Worm (Caenorhabditis elegans): Measurements from ENCODE around the gene tmc-2.

DNA sequence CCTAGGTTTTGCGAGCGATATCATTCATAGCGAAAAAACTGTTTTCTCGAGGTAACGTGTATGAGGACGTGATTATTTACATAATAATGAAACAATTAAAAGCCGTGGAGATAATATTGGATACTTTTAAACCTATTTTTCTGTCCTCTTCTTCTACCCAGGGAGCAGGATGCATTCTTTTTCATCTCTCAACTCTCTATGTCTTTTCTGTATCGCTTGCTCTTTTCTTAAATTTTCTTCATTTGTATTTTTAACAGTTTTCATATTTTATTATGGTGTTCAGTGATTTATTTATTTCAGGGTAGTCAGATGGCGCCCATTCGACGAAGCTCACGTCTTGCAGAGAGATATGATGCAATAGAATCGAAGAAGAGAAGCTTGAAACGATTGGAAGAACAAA is 24.9 kb upstream of the tmc-2 start, which contains the start of gene B0416.4:
- no peak for TF ChIP-seq pha-4 (tag; optimal IDR thresholded peaks at IDR 0.05)
- no peak for TF ChIP-seq nhr-28 (tag; optimal IDR thresholded peaks at IDR 0.05)
- no peak for TF ChIP-seq ztf-11 (tag; optimal IDR thresholded peaks at IDR 0.05)
- TF ChIP-seq ceh-43 (GFP tag; optimal IDR thresholded peaks at IDR 0.05) = no peak
